Worm (Caenorhabditis elegans) whole organism, L2 larva: ENCODE results near the gene best-9.

Source experiments
- ZK546.5 ChIP-seq: sonication (generic microtip); optimal IDR thresholded peaks from 2 replicates; lab custom pipeline; 2017; ENCODE audit warnings: missing biosample characterization, missing genetic modification characterization
- alr-1 ChIP-seq: fragments of 150-350 bp; optimal IDR thresholded peaks from 2 replicates; lab custom pipeline; 2014; ENCODE audit warnings: missing biosample characterization, missing genetic modification characterization
- aly-2 ChIP-seq: fragments of 150-350 bp; optimal IDR thresholded peaks from 2 replicates; lab custom pipeline; 2014; ENCODE audit warnings: missing biosample characterization, missing genetic modification characterization
- ama-1 ChIP-seq: fragments of 150-350 bp; optimal IDR thresholded peaks from 2 replicates; lab custom pipeline; 2018; ENCODE audit warnings: inconsistent platforms
- ceh-82 ChIP-seq: fragments of 150-350 bp; optimal IDR thresholded peaks from 2 replicates; lab custom pipeline; 2014; ENCODE audit warnings: missing biosample characterization, missing genetic modification characterization
- crh-2 ChIP-seq: sonication (generic microtip); optimal IDR thresholded peaks from 2 replicates; lab custom pipeline; 2017; ENCODE audit warnings: missing biosample characterization, missing genetic modification characterization
- egl-27 ChIP-seq: sonication (generic microtip); optimal IDR thresholded peaks from 3 replicates; lab custom pipeline; 2017; ENCODE audit warnings: missing biosample characterization, missing genetic modification reagents, missing genetic modification characterization
- mab-5 ChIP-seq: fragments of 150-350 bp; optimal IDR thresholded peaks from 2 replicates; lab custom pipeline; 2014; ENCODE audit warnings: missing biosample characterization, missing genetic modification characterization
- mdl-1 ChIP-seq, 2 experiments: fragments of 150-350 bp in 1 of 2; sonication (generic microtip) in 1 of 2; optimal IDR thresholded peaks; 2 replicates each; lab custom pipeline; 2017; ENCODE audit warnings: missing biosample characterization in 2 of 2, missing genetic modification characterization in 2 of 2
- nhr-11 ChIP-seq: fragments of 150-350 bp; optimal IDR thresholded peaks from 2 replicates; lab custom pipeline; 2014; ENCODE audit warnings: missing biosample characterization, missing genetic modification characterization
- skn-1 ChIP-seq: sonication (generic microtip); optimal IDR thresholded peaks from 2 replicates; lab custom pipeline; 2017; ENCODE audit warnings: missing biosample characterization, missing genetic modification characterization
- unc-62 ChIP-seq: fragments of 150-350 bp; optimal IDR thresholded peaks from 2 replicates; lab custom pipeline; 2014; ENCODE audit warnings: missing biosample characterization, missing genetic modification reagents, missing genetic modification characterization
- ztf-1 ChIP-seq: fragments of 200-800 bp; sonication (Bioruptor generic); conservative IDR thresholded peaks from 2 replicates; pipeline ENCODE4 v1.3.6; 2022; ENCODE audit warnings: missing genetic modification characterization, missing compliant biosample characterization
- ztf-11 ChIP-seq: sonication (generic microtip); optimal IDR thresholded peaks from 2 replicates; lab custom pipeline; 2017; ENCODE audit warnings: missing biosample characterization, missing genetic modification characterization

DNA sequence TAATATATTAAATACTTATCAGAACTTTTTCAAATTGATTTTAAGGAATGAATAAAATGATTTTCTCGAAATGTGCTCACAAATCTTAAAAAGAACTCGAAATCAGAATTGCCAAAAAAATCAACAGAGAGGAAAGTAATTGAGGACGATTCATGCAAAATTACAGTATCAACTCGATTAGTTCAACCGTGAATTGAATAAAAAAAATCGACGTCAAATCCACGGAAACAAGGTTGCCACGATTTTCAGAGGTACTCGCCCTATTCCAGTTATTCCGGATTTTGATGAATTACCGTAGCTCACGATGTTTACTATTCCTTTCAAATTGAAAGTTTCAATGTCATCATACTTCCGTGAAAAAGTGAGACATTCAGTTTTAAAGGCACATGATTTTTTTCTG, 41.8 kb downstream of the best-9 start, which contains the start of gene F15B10.3:
- no peak for TF ChIP-seq mdl-1 (tag; optimal IDR thresholded peaks at IDR 0.05; lab: Kevin White, UChicago)
- TF ChIP-seq ZK546.5 (tag; lab: Kevin White, UChicago), result no peak
- no peak for TF ChIP-seq crh-2 (tag; lab: Kevin White, UChicago)
- no peak for TF ChIP-seq ztf-1 (GFP tag; lab: Robert Waterston, UW)
- TF ChIP-seq ceh-82 (tag; lab: Kevin White, UChicago), result no peak
- no peak for TF ChIP-seq unc-62 (GFP tag; lab: Kevin White, UChicago)
- TF ChIP-seq alr-1, result no peak
- TF ChIP-seq skn-1 (tag; lab: Kevin White, UChicago), result no peak
- TF ChIP-seq mab-5 (tag; lab: Kevin White, UChicago), result no peak
- no peak for TF ChIP-seq aly-2
- no peak for TF ChIP-seq ama-1 (lab: Kevin White, UChicago)
- TF ChIP-seq nhr-11 (tag; lab: Kevin White, UChicago), result no peak
- no peak for TF ChIP-seq ztf-11 (tag; lab: Kevin White, UChicago)
- TF ChIP-seq egl-27 (tag; lab: Kevin White, UChicago), result no peak
